Worm (Caenorhabditis elegans) whole organism, L4/young adult: ENCODE data around the gene mab-7.

Source experiments
- W03F9.2 ChIP-seq: fragments of 150-350 bp; optimal IDR thresholded peaks from 2 replicates; lab custom pipeline; 2014; ENCODE audit warnings: missing biosample characterization, missing genetic modification characterization
- dao-5 ChIP-seq: sonication (generic microtip); optimal IDR thresholded peaks from 2 replicates; lab custom pipeline; 2016; ENCODE audit warnings: missing genotype, missing genetic modification characterization, moderate library complexity, missing compliant biosample characterization
- him-1 ChIP-seq: sonication (generic microtip); optimal IDR thresholded peaks from 2 replicates; lab custom pipeline; 2016; ENCODE audit warnings: missing genotype, missing genetic modification reagents, missing genetic modification characterization, missing compliant biosample characterization

The mab-7 gene

DNA sequence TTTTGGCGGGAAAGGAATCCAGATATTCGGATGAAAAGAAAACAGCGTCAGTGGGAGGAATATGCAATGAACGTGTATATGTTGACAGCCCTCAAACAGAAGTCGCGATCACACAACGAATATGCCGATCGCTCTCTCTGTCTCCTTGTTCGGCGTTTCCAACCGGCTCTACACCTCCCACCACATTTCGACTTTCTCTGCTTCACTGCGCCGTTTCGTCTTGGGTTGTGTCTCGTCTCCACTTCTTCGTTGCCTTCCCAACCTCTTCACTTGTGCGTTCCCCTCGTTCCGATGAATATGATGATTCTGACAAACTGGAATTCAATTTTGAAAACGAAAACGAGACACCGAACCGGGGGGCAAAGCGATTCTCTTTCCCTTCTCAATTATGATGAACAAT lies at the start of gene mab-7:
TSS of gene mab-7 (minus strand) at position 101 of the 400 bp plus-strand sequence.
- TF ChIP-seq dao-5 = no peak
- TF ChIP-seq him-1 (tag; lab: Kevin White, UChicago) = no peak
- TF ChIP-seq W03F9.2 (tag; lab: Kevin White, UChicago) = no peak

DNA sequence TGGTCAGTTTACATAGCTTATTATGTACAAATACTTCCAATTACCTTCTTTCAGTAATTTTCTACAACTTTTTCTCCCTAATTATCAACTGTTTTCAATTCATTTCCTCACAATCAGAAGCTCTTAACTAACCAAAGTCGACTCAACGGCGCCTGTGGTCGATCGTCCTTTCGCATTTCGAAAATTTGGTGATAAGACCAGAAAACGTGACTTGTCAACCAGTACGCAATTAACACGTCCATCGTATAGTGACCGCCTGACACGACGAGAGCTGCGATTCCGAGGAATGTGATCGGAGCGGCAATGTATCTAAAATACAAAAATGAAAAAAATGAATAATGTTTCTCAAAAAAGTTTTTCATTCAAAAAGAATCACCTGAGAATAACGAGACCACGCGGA lies 47.8 kb upstream of the mab-7 start:
- TF ChIP-seq dao-5 (no peak), him-1 (tag; lab: Kevin White, UChicago) (no peak), W03F9.2 (tag; lab: Kevin White, UChicago) (no peak)

DNA sequence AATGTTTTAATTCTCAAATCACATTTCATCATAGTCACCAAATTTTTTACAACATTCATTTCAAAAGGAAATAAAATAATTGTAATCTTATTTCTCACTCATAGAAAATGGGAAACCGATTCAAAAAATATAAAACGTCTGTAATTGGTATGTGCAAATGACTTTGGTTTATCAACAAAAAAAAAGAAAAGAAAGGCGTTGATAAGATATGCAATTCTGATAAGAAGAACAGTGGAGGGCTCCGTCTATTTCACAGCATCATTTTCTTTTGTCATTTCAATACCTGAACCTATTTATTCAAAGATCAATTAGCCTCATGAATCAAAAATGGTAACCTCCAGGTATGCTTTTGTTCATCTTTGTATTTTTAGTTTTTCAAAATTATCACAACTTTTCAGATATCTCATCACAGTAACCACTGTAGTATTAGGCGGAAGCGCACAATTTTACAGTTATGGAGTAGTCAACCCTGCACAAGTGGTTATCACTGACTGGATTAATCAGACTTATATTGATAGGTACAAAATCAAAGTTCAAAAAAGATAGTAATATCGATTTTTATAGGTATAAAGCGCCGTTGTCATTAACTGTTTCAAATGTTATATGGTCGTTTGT lies 40.5 kb upstream of the mab-7 start, which contains the start of gene F53H8.3:
TSS of gene F53H8.3 (plus strand) at position 275 of the 615 bp plus-strand sequence.
- no peak for TF ChIP-seq him-1 (tag; lab: Kevin White, UChicago)
- no peak for TF ChIP-seq dao-5
- TF ChIP-seq W03F9.2 (tag; lab: Kevin White, UChicago) = no peak

DNA sequence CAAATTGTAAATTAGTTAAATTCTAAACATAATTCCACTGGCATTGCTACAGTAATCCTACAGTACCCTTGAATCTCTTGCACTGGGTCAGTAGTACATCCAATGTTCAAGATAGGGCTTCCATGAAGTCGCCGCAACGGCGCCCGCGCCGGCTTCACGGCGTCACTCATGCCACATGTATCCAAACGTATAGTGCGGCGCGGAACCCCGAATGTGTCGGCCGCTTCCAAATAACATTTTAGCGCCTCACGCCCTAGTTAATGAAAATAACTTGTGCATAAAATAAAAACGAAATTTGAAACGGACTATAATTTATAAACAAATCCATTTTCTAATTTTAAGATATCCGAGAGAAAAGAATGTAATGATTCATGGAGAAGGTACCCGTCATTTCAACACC lies 38.2 kb upstream of the mab-7 start:
- TF ChIP-seq W03F9.2 (tag; lab: Kevin White, UChicago) (no peak), dao-5 (no peak), him-1 (tag; lab: Kevin White, UChicago) (no peak)

DNA sequence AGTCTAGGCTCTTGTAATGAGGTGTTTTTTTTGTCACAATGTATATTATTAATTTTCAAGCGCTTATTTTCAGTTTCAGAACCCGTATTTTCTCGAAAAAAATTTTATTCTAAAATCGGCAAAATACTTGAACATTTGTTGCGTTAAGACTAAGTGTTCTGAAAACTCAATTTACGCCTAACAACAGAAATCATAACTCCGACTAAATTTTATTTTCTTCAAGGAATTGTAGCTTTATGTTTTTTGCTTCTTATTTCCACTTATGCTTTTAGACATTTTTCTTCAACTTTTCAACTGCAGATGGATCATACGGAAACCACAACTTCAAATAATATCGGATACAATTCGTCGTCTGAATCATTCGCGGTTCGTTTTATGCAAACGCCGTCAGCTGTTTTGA lies 35.7 kb upstream of the mab-7 start, which contains the start of gene F35H12.1:
TSS of gene F35H12.1 (plus strand) at position 301 of the 400 bp plus-strand sequence.
- TF ChIP-seq dao-5 (no peak), him-1 (tag; lab: Kevin White, UChicago) (no peak), W03F9.2 (tag; lab: Kevin White, UChicago) (no peak)

DNA sequence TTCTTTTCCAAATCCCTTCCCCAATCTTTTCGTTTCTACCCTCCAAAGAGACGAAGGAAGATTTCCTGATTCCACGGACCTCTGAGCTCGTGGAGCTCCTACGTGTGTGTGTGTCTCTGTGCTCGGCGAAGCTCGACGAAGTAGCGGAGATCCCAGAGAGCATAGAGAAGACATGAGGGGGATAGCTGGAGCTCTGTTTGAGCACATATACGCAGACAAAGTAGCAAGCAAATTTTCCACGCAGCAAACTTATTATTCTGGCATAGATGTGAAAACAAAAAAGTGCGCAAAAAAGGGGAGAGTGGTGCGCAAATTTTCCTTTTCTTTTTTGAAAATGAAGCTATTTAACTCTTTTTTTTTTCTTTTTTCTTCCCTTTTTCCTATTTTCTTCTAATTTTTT lies 35.0 kb upstream of the mab-7 start:
- TF ChIP-seq W03F9.2 (tag; lab: Kevin White, UChicago) (no peak), him-1 (tag; lab: Kevin White, UChicago) (peak; percentile 60)

DNA sequence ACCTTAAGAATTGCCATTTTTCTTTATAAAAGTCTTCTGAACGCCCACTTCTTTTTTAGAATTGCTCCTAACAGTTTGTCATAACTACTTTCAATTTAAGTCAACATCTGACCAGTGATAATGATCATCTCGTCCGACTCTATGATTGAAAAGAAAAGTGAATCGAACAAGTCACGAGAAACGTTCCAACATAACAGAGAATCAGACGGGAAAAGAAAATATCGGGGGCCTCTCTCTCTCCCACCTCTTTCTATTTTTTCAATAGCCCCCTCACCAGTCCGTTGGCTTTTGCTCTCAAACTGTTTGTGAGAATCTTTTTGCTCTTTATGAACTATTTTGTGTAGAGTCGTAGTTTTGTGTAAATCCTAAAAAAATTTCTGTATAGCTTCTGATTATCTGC lies 29.8 kb upstream of the mab-7 start:
- TF ChIP-seq dao-5 = no peak

DNA sequence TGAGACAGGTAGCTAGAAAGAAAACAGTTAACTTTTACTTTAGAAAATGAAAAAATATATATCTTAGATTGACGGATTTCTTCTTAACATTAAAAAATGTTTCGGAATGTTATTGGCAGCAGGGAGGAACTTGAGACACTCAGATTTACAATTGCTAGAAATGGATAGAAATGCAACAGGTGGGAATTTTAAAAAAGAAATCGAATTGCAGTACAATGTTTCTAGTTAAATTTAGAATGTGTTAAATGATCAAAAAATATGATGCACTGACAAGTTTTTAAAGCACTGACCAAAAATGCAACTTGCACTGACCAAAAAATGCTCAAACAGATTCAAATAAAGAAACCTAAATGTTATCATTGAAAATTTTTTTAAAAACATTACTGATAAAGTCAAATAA lies 28.3 kb upstream of the mab-7 start:
- TF ChIP-seq dao-5 = no peak
- TF ChIP-seq W03F9.2 (tag; lab: Kevin White, UChicago) = no peak

DNA sequence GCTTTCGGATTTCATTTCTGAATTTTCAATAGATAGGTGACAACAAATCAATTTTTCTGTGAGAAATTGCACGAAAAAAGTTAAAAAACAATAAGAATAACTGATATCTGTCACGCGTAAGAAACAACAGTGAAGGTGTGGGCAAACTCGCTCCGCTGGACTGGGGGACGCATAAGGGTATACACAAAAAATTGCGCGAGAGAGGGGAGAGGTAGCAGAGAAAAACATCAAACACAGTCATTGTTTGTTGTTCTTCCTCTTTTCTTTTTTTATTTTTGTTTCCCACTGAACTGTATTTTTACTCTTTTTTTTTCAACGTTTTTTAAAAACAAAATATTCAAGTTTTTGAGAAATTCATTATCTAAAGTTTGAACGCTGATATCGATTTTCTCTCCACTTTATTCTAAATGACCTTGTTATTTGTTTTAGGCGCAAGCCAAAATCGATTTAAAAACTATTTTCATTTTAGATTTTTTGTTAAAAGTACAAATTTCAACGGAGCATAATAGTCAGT lies 26.7 kb upstream of the mab-7 start, which contains the start of the genes pifk-1 and tbc-11:
TSS of gene pifk-1 (minus strand) at position 17 of the 514 bp plus-strand sequence.
TSS of gene tbc-11 (plus strand) at position 464 of the 514 bp plus-strand sequence.
- no peak for TF ChIP-seq him-1 (tag; lab: Kevin White, UChicago)
- no peak for TF ChIP-seq dao-5
- TF ChIP-seq W03F9.2 (tag; lab: Kevin White, UChicago) = peak; percentile 63

DNA sequence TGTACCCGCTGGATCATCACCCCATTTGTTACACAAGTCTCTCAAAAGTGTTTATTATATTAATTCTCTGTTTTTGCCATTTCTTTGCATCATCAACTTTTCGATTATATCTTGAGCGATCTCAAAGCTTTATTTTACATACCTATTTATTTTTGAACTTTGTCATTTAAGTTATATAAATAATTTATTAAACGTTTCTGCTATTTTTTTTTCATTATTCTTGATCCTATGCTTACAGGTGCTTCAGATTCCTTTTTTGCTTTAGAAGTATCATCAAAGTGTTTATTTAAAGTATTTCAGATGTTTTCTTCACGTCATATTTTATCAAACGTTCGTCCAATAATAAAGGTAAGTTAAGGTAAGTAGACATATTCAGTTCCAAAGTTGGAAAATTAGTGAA lies 20.2 kb upstream of the mab-7 start, which contains the start of gene F35H12.5:
TSS of gene F35H12.5 (plus strand) at position 301 of the 400 bp plus-strand sequence.
- TF ChIP-seq dao-5 (no peak), W03F9.2 (tag; lab: Kevin White, UChicago) (no peak), him-1 (tag; lab: Kevin White, UChicago) (no peak)

DNA sequence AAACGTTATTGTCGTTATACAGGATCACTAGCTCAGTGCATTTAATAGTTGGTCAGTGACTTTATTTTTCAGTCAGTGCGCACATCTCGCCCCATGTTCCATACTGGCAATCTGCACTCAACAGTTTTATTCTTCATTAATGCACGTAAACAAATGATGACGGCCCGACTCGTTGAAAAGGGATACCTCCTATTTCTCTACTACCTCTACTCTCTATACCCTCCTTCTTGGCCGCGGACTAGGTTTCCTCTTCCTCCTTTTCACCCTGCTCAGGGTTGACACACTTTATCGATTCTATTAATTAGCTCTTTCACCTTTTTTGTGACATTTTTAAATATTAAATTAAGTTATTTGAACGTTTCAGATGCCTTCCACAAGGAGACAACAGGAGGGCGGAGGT lies 17.7 kb upstream of the mab-7 start, which contains the start of gene sel-12:
TSS of gene sel-12 (plus strand) at position 358 of the 400 bp plus-strand sequence.
- TF ChIP-seq W03F9.2 (tag; lab: Kevin White, UChicago) = no peak
- no peak for TF ChIP-seq him-1 (tag; lab: Kevin White, UChicago)
- TF ChIP-seq dao-5 = no peak

DNA sequence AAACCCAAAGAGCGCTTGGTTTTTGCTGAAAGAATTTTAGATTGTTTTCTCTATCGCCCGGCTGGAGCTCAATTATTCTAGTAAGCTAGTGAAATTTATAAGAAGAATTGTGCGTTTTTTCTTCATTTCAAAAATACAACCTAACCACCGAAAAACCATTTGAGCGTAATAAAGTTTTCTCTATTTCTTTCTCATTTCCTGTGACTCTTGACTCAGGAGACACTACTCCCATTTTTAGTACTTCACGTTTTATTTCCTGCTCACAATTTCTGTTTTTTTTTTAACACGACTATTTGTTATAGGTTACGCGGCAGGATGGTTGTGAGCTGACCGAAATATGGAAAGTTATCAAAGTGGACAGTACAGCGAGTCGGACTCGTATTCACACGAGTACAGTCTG lies 15.1 kb upstream of the mab-7 start, which contains the start of gene F35H12.6:
TSS of gene F35H12.6 (plus strand) at position 301 of the 400 bp plus-strand sequence.
- TF ChIP-seq dao-5 = no peak
- no peak for TF ChIP-seq him-1 (tag; lab: Kevin White, UChicago)
- TF ChIP-seq W03F9.2 (tag; lab: Kevin White, UChicago) = no peak

DNA sequence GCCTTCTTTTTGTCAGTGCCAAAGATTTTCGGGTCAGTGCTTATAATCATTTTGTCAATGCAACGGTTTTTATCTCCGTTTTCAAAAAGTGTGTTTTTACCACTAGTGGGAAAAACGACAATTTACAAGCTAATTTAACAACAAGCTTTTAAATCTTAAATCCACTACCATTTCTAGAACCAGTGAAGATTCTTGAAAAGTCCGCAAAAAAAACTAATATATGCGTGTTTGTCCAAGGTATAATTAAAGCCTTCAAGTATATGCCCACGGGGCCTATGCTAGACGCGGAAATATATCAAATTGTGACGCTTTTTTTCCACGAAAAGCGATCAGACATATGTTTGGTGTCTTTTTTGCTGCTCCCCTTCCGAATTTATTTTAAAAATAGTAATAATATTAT lies 14.7 kb upstream of the mab-7 start:
- TF ChIP-seq W03F9.2 (tag; lab: Kevin White, UChicago) (no peak), him-1 (tag; lab: Kevin White, UChicago) (no peak)

DNA sequence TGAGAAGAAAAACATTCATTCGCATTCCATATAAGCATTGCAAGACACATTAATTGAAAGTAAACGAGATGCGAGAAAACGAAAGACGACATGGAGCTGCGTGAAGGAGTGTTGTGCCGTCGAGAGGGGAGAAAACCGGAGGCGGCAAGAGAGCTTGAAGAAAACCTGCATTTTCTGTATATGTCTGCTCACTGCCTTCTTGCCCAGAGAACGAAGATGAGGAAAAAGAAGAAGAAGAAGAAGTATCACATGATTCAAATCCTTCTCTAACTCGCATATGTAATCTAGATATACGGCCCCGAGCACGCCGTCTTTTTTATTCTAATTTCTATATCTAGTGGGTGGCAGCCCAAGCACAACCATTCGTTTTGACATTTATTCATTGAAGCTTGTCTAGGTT lies 12.5 kb upstream of the mab-7 start:
- peak; percentile 13 for TF ChIP-seq him-1 (tag; lab: Kevin White, UChicago)
- no peak for TF ChIP-seq W03F9.2 (tag; lab: Kevin White, UChicago)

DNA sequence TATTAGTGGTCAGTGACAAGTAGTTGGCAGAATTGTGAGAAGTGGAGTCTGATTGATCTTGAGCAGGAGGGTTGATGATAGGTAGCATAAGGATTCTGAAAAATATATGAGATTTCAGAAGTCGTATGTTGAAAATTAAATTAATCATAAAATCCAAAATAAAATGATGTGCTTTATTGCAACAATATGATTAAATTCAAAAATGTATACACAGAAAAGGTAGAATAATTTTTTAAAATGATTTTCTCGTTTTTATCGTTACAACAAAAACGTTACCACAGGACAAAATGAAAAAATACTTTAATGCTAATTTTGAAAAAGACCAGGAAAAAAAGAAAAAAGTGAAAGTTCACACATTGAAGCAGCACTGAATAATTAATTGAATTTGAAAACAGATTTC lies 4.7 kb upstream of the mab-7 start, which contains the start of gene ZC13.10:
TSS of gene ZC13.10 (minus strand) at position 101 of the 400 bp plus-strand sequence.
- TF ChIP-seq W03F9.2 (tag; lab: Kevin White, UChicago) = no peak
- no peak for TF ChIP-seq dao-5
- TF ChIP-seq him-1 (tag; lab: Kevin White, UChicago) = no peak
